Fruit fly (Drosophila melanogaster) whole organism, embryonic: ENCODE measurements around the gene Crtc.
A peak's percentile ranks its signal among the peaks of the same experiment; 100 is the strongest.

Experiments
- C15 ChIP-seq: fragments of 200-800 bp; sonication (Bioruptor generic); IDR thresholded peaks from 3 replicates; pipeline ENCODE4 v1.3.6; 2022; ENCODE audit warnings: missing biosample characterization, missing genetic modification characterization
- CG11560 ChIP-seq: fragments of 200-800 bp; sonication (Bioruptor generic); IDR thresholded peaks from 3 replicates; pipeline ENCODE4 v1.3.6; 2022; ENCODE audit warnings: missing biosample characterization, missing genetic modification characterization
- CG13123 ChIP-seq: fragments of 200-800 bp; sonication (Bioruptor generic); optimal IDR thresholded peaks from 2 replicates; lab custom pipeline; 2016; ENCODE audit warnings: missing biosample characterization, missing genetic modification characterization
- CG15696 ChIP-seq: fragments of 200-800 bp; sonication (Bioruptor generic); optimal IDR thresholded peaks from 2 replicates; lab custom pipeline; 2019; ENCODE audit warnings: missing biosample characterization, mild to moderate bottlenecking, missing genetic modification characterization, moderate library complexity
- CG16815 ChIP-seq: fragments of 200-800 bp; sonication (Bioruptor generic); optimal IDR thresholded peaks from 3 replicates; lab custom pipeline; 2017; ENCODE audit warnings: missing biosample characterization, mild to moderate bottlenecking, missing genetic modification characterization
- CG2875 ChIP-seq: fragments of 200-800 bp; sonication (Bioruptor generic); optimal IDR thresholded peaks from 2 replicates; lab custom pipeline; 2017; ENCODE audit warnings: missing biosample characterization, mild to moderate bottlenecking, missing genetic modification characterization, missing genetic modification reagents
- CG8359 ChIP-seq: fragments of 200-800 bp; sonication (Bioruptor generic); optimal IDR thresholded peaks from 2 replicates; lab custom pipeline; 2017; ENCODE audit warnings: missing biosample characterization, mild to moderate bottlenecking, missing genetic modification characterization, borderline replicate concordance
- Deaf1 ChIP-seq: fragments of 200-800 bp; optimal IDR thresholded peaks from 3 replicates; lab custom pipeline; 2019; ENCODE audit warnings: missing biosample characterization, mild to moderate bottlenecking, missing genetic modification characterization, moderate library complexity
- Nf-YB ChIP-seq: fragments of 200-800 bp; sonication (Bioruptor generic); optimal IDR thresholded peaks from 3 replicates; lab custom pipeline; 2019; ENCODE audit warnings: missing biosample characterization, mild to moderate bottlenecking, missing genetic modification characterization, moderate library complexity
- ac ChIP-seq: fragments of 200-800 bp; sonication (Bioruptor generic); optimal IDR thresholded peaks from 3 replicates; lab custom pipeline; 2017; ENCODE audit warnings: missing biosample characterization, mild to moderate bottlenecking, missing genetic modification characterization
- dan ChIP-seq: fragments of 200-800 bp; sonication (Bioruptor generic); IDR thresholded peaks from 2 replicates; pipeline ENCODE4 v1.3.6; 2022; ENCODE audit warnings: missing biosample characterization, missing genetic modification characterization
- dysf ChIP-seq: fragments of 200-800 bp; sonication (Bioruptor generic); IDR thresholded peaks from 3 replicates; pipeline ENCODE4 v1.3.6; 2022; ENCODE audit warnings: missing biosample characterization, missing genetic modification characterization
- mirr ChIP-seq: fragments of 200-800 bp; sonication (Bioruptor generic); optimal IDR thresholded peaks from 3 replicates; lab custom pipeline; 2018; ENCODE audit warnings: missing biosample characterization, mild to moderate bottlenecking, missing genetic modification characterization
- sob ChIP-seq: fragments of 200-800 bp; sonication (Bioruptor generic); IDR thresholded peaks from 2 replicates; pipeline ENCODE4 v1.3.6; 2022; ENCODE audit warnings: missing biosample characterization, missing genetic modification characterization

DNA sequence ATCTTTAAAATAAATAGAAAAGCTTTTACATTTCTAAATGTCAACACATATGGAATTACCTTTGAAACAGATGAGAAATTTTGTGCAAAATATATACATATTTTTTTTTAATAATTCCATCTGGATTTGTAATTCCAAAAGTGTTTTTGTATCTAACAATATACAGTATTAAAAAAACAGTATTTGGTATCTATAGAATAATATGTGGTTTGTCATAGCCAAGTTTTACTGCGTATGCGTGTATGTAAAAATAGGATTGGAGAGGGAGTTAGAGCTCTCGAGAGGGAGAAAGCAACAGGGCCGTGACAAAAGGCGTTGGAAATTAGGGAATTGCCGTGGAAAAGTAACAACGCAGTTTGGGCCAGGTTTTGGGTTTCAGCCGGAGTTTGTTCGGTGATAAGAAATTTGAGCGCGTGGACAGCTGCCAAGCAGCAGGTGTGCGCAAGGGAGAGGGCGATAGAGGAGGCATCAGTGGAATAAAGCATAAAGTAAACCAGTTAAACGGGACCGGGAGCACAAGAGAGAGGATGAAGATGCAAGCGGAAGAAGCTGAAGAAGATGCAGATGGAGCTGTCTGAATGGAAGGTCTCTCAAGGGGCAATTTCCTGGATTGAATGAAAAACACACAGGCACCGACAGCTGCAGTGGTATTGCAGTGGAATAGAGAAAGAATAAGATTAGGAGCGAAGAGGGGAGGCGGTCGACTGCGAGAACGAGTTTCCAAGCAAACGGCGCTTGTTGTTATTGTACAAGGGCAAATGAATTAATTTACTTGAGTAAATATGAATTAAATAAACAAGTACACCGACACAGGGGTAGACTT lies 15.9 kb downstream of the Crtc start:
- peak; percentile 75 for TF ChIP-seq CG2875 (GFP tag; lab: Kevin White, UChicago)
- no peak for TF ChIP-seq Deaf1
- peak; percentile 11 for TF ChIP-seq CG15696 (tag; lab: Kevin White, UChicago)
- no peak for TF ChIP-seq CG11560 (tag; lab: Robert Waterston, UW)
- peak; percentile 93 for TF ChIP-seq ac (GFP tag; lab: Kevin White, UChicago)
- no peak for TF ChIP-seq mirr
- TF ChIP-seq CG13123: no peak
- no peak for TF ChIP-seq Nf-YB (GFP tag; lab: Kevin White, UChicago)
- peak; percentile 85 for TF ChIP-seq sob (GFP tag; lab: Robert Waterston, UW)
- TF ChIP-seq CG8359 (GFP tag; lab: Kevin White, UChicago): no peak
- no peak for TF ChIP-seq C15 (GFP tag; lab: Robert Waterston, UW)
- TF ChIP-seq dan (GFP tag; lab: Robert Waterston, UW): no peak
- peak; percentile 49; the same call in 1 of the 3 replicates for TF ChIP-seq dysf (GFP tag; lab: Robert Waterston, UW)
- TF ChIP-seq CG16815 (GFP tag; lab: Kevin White, UChicago): no peak
